Fruit fly (Drosophila melanogaster): ENCODE results near the gene CG15172.

- peak; percentile 86 for TF ChIP-seq ranshi (GFP tag; IDR thresholded peaks at IDR 0.05)
- peak; percentile 7 for TF ChIP-seq CG10274 (GFP tag; optimal IDR thresholded peaks at IDR 0.05)
- TF ChIP-seq jumu (GFP tag; optimal IDR thresholded peaks at IDR 0.05), result peak; percentile 73
Observed at dm6 chr2L:19051534-19052100, 29.4 kb downstream of the CG15172 start, which contains the start of gene Rpn3.
